Fruit fly (Drosophila melanogaster) whole organism, embryonic: ENCODE data around the gene SuUR.

Experiments used
- CG10366 ChIP-seq: fragments of 200-800 bp; sonication (Bioruptor generic); IDR thresholded peaks from 2 replicates; pipeline ENCODE4 v1.3.6; 2022; ENCODE audit warnings: missing biosample characterization, missing genetic modification characterization
- CG10654 ChIP-seq: fragments of 200-800 bp; sonication (Bioruptor generic); optimal IDR thresholded peaks from 2 replicates; lab custom pipeline; 2016; ENCODE audit warnings: missing biosample characterization, missing genetic modification characterization
- CG10979 ChIP-seq: fragments of 200-800 bp; sonication (Bioruptor generic); optimal IDR thresholded peaks from 2 replicates; lab custom pipeline; 2018; ENCODE audit warnings: missing biosample characterization, mild to moderate bottlenecking, missing genetic modification characterization, moderate library complexity
- CG11398 ChIP-seq: fragments of 200-800 bp; sonication (Bioruptor generic); optimal IDR thresholded peaks from 2 replicates; lab custom pipeline; 2016; ENCODE audit warnings: missing biosample characterization, missing genetic modification characterization
- CG11696 ChIP-seq: fragments of 200-800 bp; sonication (Bioruptor generic); IDR thresholded peaks from 2 replicates; pipeline ENCODE4 v1.3.6; 2022; ENCODE audit warnings: missing biosample characterization, missing genetic modification characterization
- CG11723 ChIP-seq: fragments of 200-800 bp; sonication (Bioruptor generic); optimal IDR thresholded peaks from 2 replicates; lab custom pipeline; 2017; ENCODE audit warnings: missing biosample characterization, mild to moderate bottlenecking, missing genetic modification characterization
- CG13894 ChIP-seq: fragments of 200-800 bp; sonication (Bioruptor generic); optimal IDR thresholded peaks from 3 replicates; lab custom pipeline; 2018; ENCODE audit warnings: missing biosample characterization, mild to moderate bottlenecking, missing genetic modification characterization, moderate library complexity
- CG42726 ChIP-seq: fragments of 200-800 bp; sonication (Bioruptor generic); IDR thresholded peaks from 2 replicates; pipeline ENCODE4 v1.3.6; 2022; ENCODE audit warnings: missing biosample characterization, missing genetic modification characterization; ENCODE audit not compliant: partially characterized antibody
- CG5180 ChIP-seq: fragments of 200-800 bp; sonication (Bioruptor generic); optimal IDR thresholded peaks from 3 replicates; lab custom pipeline; 2017; ENCODE audit warnings: missing biosample characterization, missing genetic modification characterization, mild to moderate bottlenecking, moderate library complexity, missing genetic modification reagents
- CG8478 ChIP-seq: fragments of >200 bp; optimal IDR thresholded peaks from 2 replicates; lab custom pipeline; 2018
- Chrac-16 ChIP-seq: fragments of 200-800 bp; sonication (Bioruptor generic); optimal IDR thresholded peaks from 3 replicates; lab custom pipeline; 2016; ENCODE audit warnings: missing biosample characterization, missing genetic modification characterization
- Dad ChIP-seq: fragments of 200-800 bp; sonication (Bioruptor generic); optimal IDR thresholded peaks from 3 replicates; lab custom pipeline; 2016; ENCODE audit warnings: missing biosample characterization, missing genetic modification characterization
- Dip3 ChIP-seq: fragments of 200-800 bp; sonication (Bioruptor generic); optimal IDR thresholded peaks from 3 replicates; lab custom pipeline; 2016; ENCODE audit warnings: missing biosample characterization, missing genetic modification characterization
- Elba2 ChIP-seq: fragments of 200-800 bp; sonication (Bioruptor generic); optimal IDR thresholded peaks from 3 replicates; lab custom pipeline; 2016; ENCODE audit warnings: missing biosample characterization, missing genetic modification characterization
- GATAe ChIP-seq: fragments of 200-800 bp; sonication (Bioruptor generic); conservative IDR thresholded peaks from 2 replicates; pipeline ENCODE4 v1.3.6; 2022; ENCODE audit warnings: missing biosample characterization, missing genetic modification characterization
- HHEX ChIP-seq: fragments of 200-800 bp; sonication (Bioruptor generic); optimal IDR thresholded peaks from 3 replicates; lab custom pipeline; 2017; ENCODE audit warnings: missing biosample characterization, mild to moderate bottlenecking, missing genetic modification characterization, missing genetic modification reagents
- Mrtf ChIP-seq: fragments of 200-800 bp; sonication (Bioruptor generic); IDR thresholded peaks from 3 replicates; pipeline ENCODE4 v1.3.6; 2022; ENCODE audit warnings: missing biosample characterization, missing genetic modification characterization
- Myb ChIP-seq: fragments of 200-800 bp; sonication (Bioruptor generic); optimal IDR thresholded peaks from 2 replicates; lab custom pipeline; 2016; ENCODE audit warnings: missing biosample characterization, missing genetic modification characterization
- Six4 ChIP-seq: fragments of 200-800 bp; sonication (Bioruptor generic); optimal IDR thresholded peaks from 2 replicates; lab custom pipeline; 2016; ENCODE audit warnings: missing biosample characterization, missing genetic modification characterization
- Sox102F ChIP-seq: fragments of 200-800 bp; sonication (Bioruptor generic); optimal IDR thresholded peaks from 2 replicates; lab custom pipeline; 2018; ENCODE audit warnings: missing biosample characterization, mild to moderate bottlenecking, missing genetic modification characterization, moderate library complexity
- Spps ChIP-seq: fragments of 200-800 bp; sonication (Bioruptor generic); optimal IDR thresholded peaks from 2 replicates; lab custom pipeline; 2018; ENCODE audit warnings: missing biosample characterization, mild to moderate bottlenecking, missing genetic modification characterization
- Xrp1 ChIP-seq: fragments of 200-800 bp; sonication (Bioruptor generic); IDR thresholded peaks from 2 replicates; pipeline ENCODE4 v1.3.6; 2022; ENCODE audit warnings: missing biosample characterization, missing genetic modification characterization
- chinmo ChIP-seq: fragments of 200-800 bp; sonication (Bioruptor generic); IDR thresholded peaks from 4 replicates; pipeline ENCODE4 v1.3.6; 2022; ENCODE audit warnings: missing biosample characterization, missing genetic modification characterization; ENCODE audit not compliant: partially characterized antibody
- dpn ChIP-seq, 2 experiments: fragments of 200-800 bp; sonication (Bioruptor generic); optimal IDR thresholded peaks; 3 replicates each; lab custom pipeline; 2016; ENCODE audit warnings: missing biosample characterization in 2 of 2, missing genetic modification characterization in 2 of 2
- en ChIP-seq: fragments of 200-800 bp; sonication (Bioruptor generic); optimal IDR thresholded peaks from 2 replicates; lab custom pipeline; 2016; ENCODE audit warnings: missing biosample characterization, missing genetic modification characterization
- fd102C ChIP-seq: fragments of 200-800 bp; sonication (Bioruptor generic); optimal IDR thresholded peaks from 2 replicates; lab custom pipeline; 2018; ENCODE audit warnings: missing biosample characterization, mild to moderate bottlenecking, missing genetic modification characterization, moderate library complexity
- fu2 ChIP-seq: fragments of 200-800 bp; sonication (Bioruptor generic); optimal IDR thresholded peaks from 2 replicates; lab custom pipeline; 2016; ENCODE audit warnings: missing biosample characterization, missing genetic modification characterization
- gfzf ChIP-seq: fragments of 200-800 bp; sonication (Bioruptor generic); optimal IDR thresholded peaks from 2 replicates; lab custom pipeline; 2016; ENCODE audit warnings: missing biosample characterization, mild to moderate bottlenecking, missing genetic modification characterization, moderate library complexity
- ind ChIP-seq: fragments of 200-800 bp; sonication (Bioruptor generic); optimal IDR thresholded peaks from 3 replicates; lab custom pipeline; 2016; ENCODE audit warnings: missing biosample characterization, missing genetic modification characterization
- jigr1 ChIP-seq: fragments of 200-800 bp; sonication (Bioruptor generic); IDR thresholded peaks from 3 replicates; pipeline ENCODE4 v1.3.6; 2022; ENCODE audit warnings: missing biosample characterization, missing genetic modification characterization
- kah ChIP-seq: fragments of 200-800 bp; sonication (Bioruptor generic); optimal IDR thresholded peaks from 2 replicates; lab custom pipeline; 2018; ENCODE audit warnings: missing biosample characterization, mild to moderate bottlenecking, missing genetic modification characterization
- lab ChIP-seq: fragments of 200-800 bp; sonication (Bioruptor generic); optimal IDR thresholded peaks from 3 replicates; lab custom pipeline; 2017; ENCODE audit warnings: missing biosample characterization, missing genetic modification characterization, mild to moderate bottlenecking, moderate library complexity, missing genetic modification reagents
- lola ChIP-seq, 3 experiments: fragments of >200 bp in 2 of 3; fragments of 200-800 bp in 1 of 3; sonication (Bioruptor generic) in 1 of 3; optimal IDR thresholded peaks; 2 replicates each; lab custom pipeline; 2017 to 2019; ENCODE audit warnings: missing biosample characterization in 3 of 3, missing genetic modification characterization in 3 of 3, mild to moderate bottlenecking in 1 of 3, moderate library complexity in 1 of 3
- lov ChIP-seq, 2 experiments: fragments of 200-800 bp in 1 of 2; fragments of >200 bp in 1 of 2; sonication (Bioruptor generic) in 1 of 2; IDR thresholded peaks in 1 of 2; optimal IDR thresholded peaks in 1 of 2; 2 replicates in 1 of 2; 3 replicates in 1 of 2; pipeline versions ENCODE4 v1.3.6 to Lab custom; 2017 to 2022; ENCODE audit warnings: missing biosample characterization in 1 of 2, missing genetic modification characterization in 1 of 2
- nerfin-1 ChIP-seq: fragments of 200-800 bp; sonication (Bioruptor generic); optimal IDR thresholded peaks from 3 replicates; lab custom pipeline; 2019; ENCODE audit warnings: missing biosample characterization, mild to moderate bottlenecking, missing genetic modification characterization, moderate library complexity
- pan ChIP-seq, 4 experiments: fragments of >200 bp in 3 of 4; fragments of 200-800 bp in 1 of 4; sonication (Bioruptor generic) in 1 of 4; optimal IDR thresholded peaks in 3 of 4; IDR thresholded peaks in 1 of 4; 2 replicates each; pipeline versions ENCODE4 v1.3.6 to Lab custom; 2017 to 2022; ENCODE audit warnings: missing biosample characterization in 2 of 4, missing genetic modification characterization in 2 of 4, mixed read lengths in 1 of 4
- sens ChIP-seq: fragments of 200-800 bp; sonication (Bioruptor generic); peaks from one replicate; lab custom pipeline; 2016; ENCODE audit warnings: missing biosample characterization, missing genetic modification characterization
- sim ChIP-seq: fragments of 200-800 bp; sonication (Bioruptor generic); IDR thresholded peaks from 2 replicates; pipeline ENCODE4 v1.3.6; 2022; ENCODE audit warnings: missing biosample characterization, missing genetic modification characterization
- sisA ChIP-seq: fragments of 200-800 bp; sonication (Bioruptor generic); IDR thresholded peaks from 2 replicates; pipeline ENCODE4 v1.3.6; 2022; ENCODE audit warnings: missing biosample characterization, missing genetic modification characterization
- slou ChIP-seq: fragments of 200-800 bp; sonication (Bioruptor generic); optimal IDR thresholded peaks from 3 replicates; lab custom pipeline; 2016; ENCODE audit warnings: missing biosample characterization, missing genetic modification characterization
- sr ChIP-seq: fragments of 200-800 bp; sonication (Bioruptor generic); IDR thresholded peaks from 3 replicates; pipeline ENCODE4 v1.3.6; 2022; ENCODE audit warnings: missing biosample characterization, missing genetic modification characterization
- tgo ChIP-seq: fragments of 200-800 bp; sonication (Bioruptor generic); IDR thresholded peaks from 3 replicates; pipeline ENCODE4 v1.3.6; 2022; ENCODE audit warnings: missing biosample characterization, missing genetic modification characterization
- trem ChIP-seq: fragments of 200-800 bp; optimal IDR thresholded peaks from 3 replicates; lab custom pipeline; 2019; ENCODE audit warnings: missing biosample characterization, mild to moderate bottlenecking, missing genetic modification characterization, moderate library complexity
- ttk ChIP-seq: fragments of 200-800 bp; sonication (Bioruptor generic); IDR thresholded peaks from 2 replicates; pipeline ENCODE4 v2.1.2; 2022; ENCODE audit warnings: missing biosample characterization, missing genetic modification characterization
- tup ChIP-seq: fragments of 200-800 bp; sonication (Bioruptor generic); optimal IDR thresholded peaks from 2 replicates; lab custom pipeline; 2016; ENCODE audit warnings: missing biosample characterization, mild to moderate bottlenecking, missing genetic modification characterization, moderate library complexity
- twi ChIP-seq: fragments of 200-800 bp; optimal IDR thresholded peaks from 2 replicates; lab custom pipeline; 2019; ENCODE audit warnings: missing biosample characterization, mild to moderate bottlenecking, missing genetic modification characterization, moderate library complexity
- tx ChIP-seq: fragments of 200-800 bp; sonication (Bioruptor generic); optimal IDR thresholded peaks from 2 replicates; lab custom pipeline; 2016; ENCODE audit warnings: missing biosample characterization, missing genetic modification characterization
- vvl ChIP-seq: fragments of 200-800 bp; sonication (Bioruptor generic); IDR thresholded peaks from 2 replicates; pipeline ENCODE4 v1.3.6; 2022; ENCODE audit warnings: missing biosample characterization, missing genetic modification characterization
- wor ChIP-seq: fragments of 200-800 bp; sonication (Bioruptor generic); IDR thresholded peaks from 2 replicates; pipeline ENCODE4 v1.3.6; 2022; ENCODE audit warnings: missing biosample characterization, missing genetic modification characterization

SuUR gene

DNA sequence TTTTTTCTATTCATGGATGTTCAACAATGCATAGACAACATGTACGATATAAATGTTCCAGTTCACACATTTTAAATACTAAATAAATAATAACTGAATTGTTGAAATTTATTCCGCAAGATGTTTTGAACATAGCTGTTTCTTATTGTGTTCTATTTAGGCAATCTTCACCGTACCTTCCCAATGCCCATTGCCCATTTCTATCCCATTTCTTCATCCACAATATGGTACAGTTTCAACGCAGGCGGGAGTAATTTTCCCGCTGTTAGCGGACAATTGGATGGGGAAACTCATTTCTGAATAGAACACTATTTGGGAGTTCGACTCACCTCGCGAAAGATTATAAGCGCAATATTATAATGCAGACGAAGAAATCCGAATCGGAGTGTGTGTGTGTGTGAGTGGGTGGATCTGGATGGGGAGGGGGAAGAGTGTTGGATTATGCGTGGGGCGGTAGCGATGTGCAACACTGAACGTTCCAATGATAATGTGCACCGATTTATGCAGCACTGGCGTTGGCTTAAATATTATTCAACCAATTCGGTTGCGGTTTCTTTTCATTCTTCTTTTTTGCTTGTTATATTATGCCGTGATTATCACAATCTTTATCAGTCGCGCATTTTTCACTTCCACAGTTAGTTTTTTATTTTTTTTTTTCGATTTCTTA is 27.3 kb downstream of the SuUR start (continued):
- TF ChIP-seq ttk = no peak
- TF ChIP-seq kah = no peak
- peak; percentile 26 for TF ChIP-seq CG5180 (GFP tag; lab: Kevin White, UChicago)
- TF ChIP-seq CG42726 (GFP tag; lab: Robert Waterston, UW) = no peak
- TF ChIP-seq GATAe (GFP tag; lab: Robert Waterston, UW) = no peak
- no peak for TF ChIP-seq slou (GFP tag; lab: Kevin White, UChicago)
- no peak for TF ChIP-seq fd102C (GFP tag; lab: Kevin White, UChicago)
- TF ChIP-seq sr (GFP tag; lab: Robert Waterston, UW) = peak; percentile 96
- TF ChIP-seq fu2 (GFP tag; lab: Kevin White, UChicago) = peak; percentile 34
- peak; percentile 68 to 74 for TF ChIP-seq dpn (GFP tag; optimal IDR thresholded peaks at IDR 0.05; lab: Kevin White, UChicago)
- peak; percentile 34; the same call in 2 of the 3 replicates for TF ChIP-seq tgo (GFP tag; lab: Robert Waterston, UW)
- TF ChIP-seq pan (optimal IDR thresholded peaks at IDR 0.05; lab: Kevin White, UChicago) = no peak
- TF ChIP-seq pan (GFP tag; optimal IDR thresholded peaks at IDR 0.05 in 1 of 2, IDR thresholded peaks at IDR 0.05 in 1 of 2) = peak in 1 of 2 experiments; percentile 64
- TF ChIP-seq lola (GFP tag; optimal IDR thresholded peaks at IDR 0.05; lab: Kevin White, UChicago) = no peak
- TF ChIP-seq Xrp1 (GFP tag; lab: Robert Waterston, UW) = peak; percentile 57; the same call in 1 of the 2 replicates
- peak; percentile 62; the same call in 2 of the 3 replicates for TF ChIP-seq Mrtf (GFP tag; lab: Robert Waterston, UW)
- TF ChIP-seq wor = no peak
- no peak for TF ChIP-seq CG10366
- peak; percentile 14 for TF ChIP-seq en
- TF ChIP-seq sens (GFP tag; lab: Kevin White, UChicago) = peak; percentile 6
- TF ChIP-seq CG11398 (GFP tag; lab: Kevin White, UChicago) = no peak
- TF ChIP-seq HHEX (GFP tag; lab: Kevin White, UChicago) = peak; percentile 69
- TF ChIP-seq Dip3 (GFP tag; lab: Kevin White, UChicago) = peak; percentile 48
- peak; percentile 28 for TF ChIP-seq Six4 (GFP tag; lab: Kevin White, UChicago)
- TF ChIP-seq Myb (GFP tag; lab: Kevin White, UChicago) = peak; percentile 64
- peak; percentile 94 for TF ChIP-seq chinmo (GFP tag; lab: Robert Waterston, UW)
- TF ChIP-seq twi (tag; lab: Kevin White, UChicago) = no peak
- TF ChIP-seq CG10979 = peak; percentile 23
- TF ChIP-seq lov (optimal IDR thresholded peaks at IDR 0.05; lab: Kevin White, UChicago) = no peak
- TF ChIP-seq lov (GFP tag; IDR thresholded peaks at IDR 0.05; lab: Robert Waterston, UW) = 0 out of 3 replicates have a peak, but pooled peaks have one; percentile 5
- no peak for TF ChIP-seq nerfin-1 (tag; lab: Kevin White, UChicago)
- TF ChIP-seq CG11696 (GFP tag; lab: Robert Waterston, UW) = no peak
- peak; percentile 2 for TF ChIP-seq CG11723 (GFP tag; lab: Kevin White, UChicago)
- TF ChIP-seq ind (GFP tag; lab: Kevin White, UChicago) = peak; percentile 44
- no peak for TF ChIP-seq sim (GFP tag; lab: Robert Waterston, UW)
- no peak for TF ChIP-seq sisA (GFP tag; lab: Robert Waterston, UW)
- TF ChIP-seq vvl (GFP tag; lab: Robert Waterston, UW) = peak; percentile 79
- TF ChIP-seq gfzf = peak; percentile 21
- peak; percentile 80 for TF ChIP-seq lab
- no peak for TF ChIP-seq CG13894
- peak; percentile 30 for TF ChIP-seq Chrac-16 (GFP tag; lab: Kevin White, UChicago)
- no peak for TF ChIP-seq jigr1 (GFP tag; lab: Robert Waterston, UW)
- TF ChIP-seq CG8478 (lab: Kevin White, UChicago) = no peak
- TF ChIP-seq trem (tag; lab: Kevin White, UChicago) = peak; percentile 32
- TF ChIP-seq tx (GFP tag; lab: Kevin White, UChicago) = peak; percentile 25
- TF ChIP-seq Elba2 = peak; percentile 27
- TF ChIP-seq CG10654 (GFP tag; lab: Kevin White, UChicago) = peak; percentile 37
- TF ChIP-seq Sox102F (GFP tag; lab: Kevin White, UChicago) = no peak
- TF ChIP-seq Dad = peak; percentile 58
- TF ChIP-seq Spps = no peak
- TF ChIP-seq tup (GFP tag; lab: Kevin White, UChicago) = no peak
